Worm (Caenorhabditis elegans): ENCODE results near the gene F55G11.10.

- TF ChIP-seq unc-86 (tag; optimal IDR thresholded peaks at IDR 0.05), result no peak
- no peak for TF ChIP-seq elt-2 (tag; optimal IDR thresholded peaks at IDR 0.05)
- no peak for TF ChIP-seq tbx-2 (tag; optimal IDR thresholded peaks at IDR 0.05)
- no peak for TF ChIP-seq pha-4 (tag; optimal IDR thresholded peaks at IDR 0.05)
- TF ChIP-seq fkh-6 (tag; optimal IDR thresholded peaks at IDR 0.05), result no peak
- TF ChIP-seq elt-4 (tag; optimal IDR thresholded peaks at IDR 0.05), result no peak
- TF ChIP-seq pax-1 (tag; optimal IDR thresholded peaks at IDR 0.05), result no peak
- TF ChIP-seq ceh-48 (tag; optimal IDR thresholded peaks at IDR 0.05), result no peak
- no peak for TF ChIP-seq dve-1 (tag; optimal IDR thresholded peaks at IDR 0.05)
- no peak for TF ChIP-seq sox-4 (tag; optimal IDR thresholded peaks at IDR 0.05)
- TF ChIP-seq fkh-10 (GFP tag; optimal IDR thresholded peaks at IDR 0.05), result no peak
- no peak for TF ChIP-seq ama-1 (optimal IDR thresholded peaks at IDR 0.05)
Observed at ce11 chrIV:12898823-12899222, 49.7 kb upstream of the F55G11.10 start.
